Worm (Caenorhabditis elegans) whole organism, late embryonic: ENCODE results near the gene hpo-9.

ENCODE experiments used
- eyg-1 ChIP-seq: sonication (generic microtip); optimal IDR thresholded peaks from 2 replicates; lab custom pipeline; 2016; ENCODE audit warnings: missing genotype, missing genetic modification characterization, missing compliant biosample characterization
- pqm-1 ChIP-seq: sonication (generic microtip); optimal IDR thresholded peaks from 2 replicates; lab custom pipeline; 2016; ENCODE audit warnings: missing genetic modification characterization, missing compliant biosample characterization

- TF ChIP-seq eyg-1 = no peak
- no peak for TF ChIP-seq pqm-1
Observed at ce11 chrV:7237094-7237132, at the start of gene hpo-9.
